Worm (Caenorhabditis elegans) whole organism, mixed stage, embryonic: ENCODE data around the gene cyc-2.2.

ENCODE experiments used
- ceh-39 ChIP-seq: fragments of 150-350 bp; optimal IDR thresholded peaks from 2 replicates; lab custom pipeline; 2014; ENCODE audit warnings: missing biosample characterization, missing genetic modification characterization
- ceh-43 ChIP-seq: fragments of 200-800 bp; sonication (Bioruptor generic); optimal IDR thresholded peaks from 2 replicates; lab custom pipeline; 2018; ENCODE audit warnings: mild to moderate bottlenecking, missing genetic modification characterization, moderate library complexity, missing compliant biosample characterization
- cnd-1 ChIP-seq: fragments of 200-800 bp; sonication (Bioruptor generic); optimal IDR thresholded peaks from 2 replicates; lab custom pipeline; 2018; ENCODE audit warnings: mild to moderate bottlenecking, missing genetic modification characterization, missing compliant biosample characterization
- elt-3 ChIP-seq: fragments of 150-350 bp; optimal IDR thresholded peaks from 2 replicates; lab custom pipeline; 2014; ENCODE audit warnings: missing biosample characterization, missing genetic modification characterization
- lin-13 ChIP-seq: fragments of 150-350 bp; optimal IDR thresholded peaks from 2 replicates; lab custom pipeline; 2014; ENCODE audit warnings: missing biosample characterization, missing genetic modification characterization
- mab-5 ChIP-seq: fragments of 150-350 bp; optimal IDR thresholded peaks from 2 replicates; lab custom pipeline; 2014; ENCODE audit warnings: missing biosample characterization, missing genetic modification characterization
- nhr-12 ChIP-seq: fragments of 150-350 bp; optimal IDR thresholded peaks from 2 replicates; lab custom pipeline; 2014; ENCODE audit warnings: missing biosample characterization, missing genetic modification characterization
- nhr-28 ChIP-seq: fragments of 150-350 bp; optimal IDR thresholded peaks from 2 replicates; lab custom pipeline; 2014; ENCODE audit warnings: missing biosample characterization, missing genetic modification characterization
- unc-39 ChIP-seq: fragments of 150-350 bp; optimal IDR thresholded peaks from 2 replicates; lab custom pipeline; 2014; ENCODE audit warnings: missing biosample characterization, missing genetic modification characterization
- unc-62 ChIP-seq: fragments of 150-350 bp; optimal IDR thresholded peaks from 2 replicates; lab custom pipeline; 2014; ENCODE audit warnings: missing biosample characterization, missing genetic modification reagents, missing genetic modification characterization
- ztf-11 ChIP-seq: fragments of 150-350 bp; optimal IDR thresholded peaks from 2 replicates; lab custom pipeline; 2014; ENCODE audit warnings: missing biosample characterization, missing genetic modification characterization

ce11 chrV:12633046-12633445 lies 21.0 kb upstream of the cyc-2.2 start:
- no peak for TF ChIP-seq nhr-12 (tag; lab: Kevin White, UChicago)
- TF ChIP-seq ceh-43 (GFP tag; lab: Kevin White, UChicago), result no peak
- TF ChIP-seq cnd-1 (tag; lab: Kevin White, UChicago), result no peak
- no peak for TF ChIP-seq nhr-28 (tag; lab: Kevin White, UChicago)
- no peak for TF ChIP-seq ztf-11 (tag; lab: Kevin White, UChicago)
- TF ChIP-seq unc-62 (GFP tag; lab: Kevin White, UChicago), result no peak
- TF ChIP-seq mab-5 (tag; lab: Kevin White, UChicago), result no peak
- no peak for TF ChIP-seq lin-13 (tag; lab: Kevin White, UChicago)
- TF ChIP-seq elt-3 (tag; lab: Kevin White, UChicago), result no peak
- no peak for TF ChIP-seq unc-39 (tag; lab: Kevin White, UChicago)
- TF ChIP-seq ceh-39 (tag; lab: Kevin White, UChicago), result no peak
